Worm (Caenorhabditis elegans) whole organism, L1 larva: Measurements from ENCODE around the gene C54C6.4.
A peak's percentile ranks its signal among the peaks of the same experiment; 100 is the strongest.

Experiments
- C04F5.9 ChIP-seq: sonication (generic microtip); optimal IDR thresholded peaks from 2 replicates; lab custom pipeline; 2016; ENCODE audit warnings: missing genetic modification characterization, missing compliant biosample characterization
- C16A3.4 ChIP-seq: fragments of 150-350 bp; optimal IDR thresholded peaks from 2 replicates; lab custom pipeline; 2014; ENCODE audit warnings: missing biosample characterization, missing genetic modification characterization
- blmp-1 ChIP-seq: fragments of 150-350 bp; optimal IDR thresholded peaks from 2 replicates; lab custom pipeline; 2014; ENCODE audit warnings: missing biosample characterization, missing genetic modification characterization
- ceh-82 ChIP-seq, 3 experiments: fragments of 150-350 bp in 1 of 3; sonication (generic microtip) in 2 of 3; optimal IDR thresholded peaks; 2 replicates each; lab custom pipeline; 2014 to 2017; ENCODE audit warnings: missing biosample characterization in 3 of 3, missing genetic modification characterization in 3 of 3
- dpl-1 ChIP-seq, 3 experiments: fragments of 150-350 bp in 2 of 3; sonication (generic microtip) in 1 of 3; optimal IDR thresholded peaks; 2 replicates each; lab custom pipeline; 2014 to 2017; ENCODE audit warnings: missing biosample characterization in 3 of 3, missing genetic modification characterization in 3 of 3, missing genetic modification reagents in 3 of 3
- efl-1 ChIP-seq, 4 experiments: fragments of 150-350 bp; optimal IDR thresholded peaks in 3 of 4; peaks in 1 of 4; 1 replicate in 1 of 4; 2 replicates in 3 of 4; lab custom pipeline; 2014; ENCODE audit warnings: missing biosample characterization in 2 of 4, missing genetic modification characterization in 2 of 4, missing genetic modification reagents in 2 of 4
- efl-3 ChIP-seq: fragments of 200-800 bp; sonication (Bioruptor generic); optimal IDR thresholded peaks from 2 replicates; lab custom pipeline; 2018; ENCODE audit warnings: mild to moderate bottlenecking, missing genetic modification characterization, missing compliant biosample characterization
- egl-27 ChIP-seq, 2 experiments: fragments of 150-350 bp in 1 of 2; sonication (generic microtip); optimal IDR thresholded peaks; 3 replicates each; lab custom pipeline; 2017 to 2018; ENCODE audit warnings: missing biosample characterization in 2 of 2, missing genetic modification characterization in 2 of 2, missing genetic modification reagents in 2 of 2
- elt-2 ChIP-seq: sonication (generic microtip); optimal IDR thresholded peaks from 2 replicates; lab custom pipeline; 2016; ENCODE audit warnings: missing genetic modification characterization, mild to moderate bottlenecking, inconsistent platforms, missing compliant biosample characterization, missing genetic modification reagents
- irx-1 ChIP-seq: sonication (generic microtip); optimal IDR thresholded peaks from 2 replicates; lab custom pipeline; 2016; ENCODE audit warnings: missing genetic modification characterization, missing compliant biosample characterization
- lin-14 ChIP-seq: fragments of 200-800 bp; sonication (Bioruptor generic); optimal IDR thresholded peaks from 2 replicates; lab custom pipeline; 2018; ENCODE audit warnings: mild to moderate bottlenecking, missing genetic modification characterization, moderate library complexity, missing compliant biosample characterization
- lin-15B ChIP-seq: fragments of 150-350 bp; sonication (generic microtip); optimal IDR thresholded peaks from 3 replicates; lab custom pipeline; 2014; ENCODE audit warnings: missing biosample characterization, missing genetic modification characterization
- lin-35 ChIP-seq, 2 experiments: fragments of 150-350 bp; optimal IDR thresholded peaks; 2 replicates each; lab custom pipeline; 2014; ENCODE audit warnings: missing biosample characterization in 2 of 2, missing genetic modification characterization in 2 of 2, missing genetic modification reagents in 2 of 2
- lin-39 ChIP-seq: fragments of 150-350 bp; optimal IDR thresholded peaks from 2 replicates; lab custom pipeline; 2014; ENCODE audit warnings: missing biosample characterization, missing genetic modification reagents, missing genetic modification characterization
- mab-9 ChIP-seq: fragments of 200-800 bp; sonication (Bioruptor generic); IDR thresholded peaks from 2 replicates; pipeline ENCODE4 v1.3.6; 2022; ENCODE audit warnings: missing genetic modification reagents, missing genetic modification characterization, missing compliant biosample characterization
- mdl-1 ChIP-seq, 2 experiments: fragments of 150-350 bp; optimal IDR thresholded peaks; 2 replicates each; lab custom pipeline; 2014 to 2017; ENCODE audit warnings: missing biosample characterization in 2 of 2, missing genetic modification characterization in 2 of 2, inconsistent platforms in 1 of 2
- mef-2 ChIP-seq: fragments of 150-350 bp; optimal IDR thresholded peaks from 2 replicates; lab custom pipeline; 2014; ENCODE audit warnings: missing biosample characterization, missing genetic modification characterization
- mep-1 ChIP-seq: fragments of 150-350 bp; optimal IDR thresholded peaks from 2 replicates; lab custom pipeline; 2014; ENCODE audit warnings: missing biosample characterization, missing genetic modification characterization
- nhr-11 ChIP-seq: fragments of 150-350 bp; optimal IDR thresholded peaks from 2 replicates; lab custom pipeline; 2014; ENCODE audit warnings: missing biosample characterization, missing genetic modification characterization
- nhr-19 ChIP-seq: fragments of 200-800 bp; sonication (Bioruptor generic); conservative IDR thresholded peaks from 2 replicates; pipeline ENCODE4 v1.3.6; 2022; ENCODE audit warnings: missing genetic modification characterization, missing compliant biosample characterization
- nhr-20 ChIP-seq: sonication (generic microtip); optimal IDR thresholded peaks from 2 replicates; lab custom pipeline; 2016; ENCODE audit warnings: mild to moderate bottlenecking, missing genetic modification characterization, missing compliant biosample characterization
- nhr-47 ChIP-seq: sonication (generic microtip); optimal IDR thresholded peaks from 2 replicates; lab custom pipeline; 2016; ENCODE audit warnings: mild to moderate bottlenecking, missing genetic modification characterization, moderate library complexity, missing compliant biosample characterization
- nhr-71 ChIP-seq: sonication (generic microtip); optimal IDR thresholded peaks from 2 replicates; lab custom pipeline; 2016; ENCODE audit warnings: mild to moderate bottlenecking, missing genetic modification characterization, moderate library complexity, missing compliant biosample characterization
- nhr-76 ChIP-seq: sonication (generic microtip); optimal IDR thresholded peaks from 2 replicates; lab custom pipeline; 2017; ENCODE audit warnings: missing biosample characterization, missing genetic modification characterization
- nhr-77 ChIP-seq: fragments of 150-350 bp; optimal IDR thresholded peaks from 2 replicates; lab custom pipeline; 2014; ENCODE audit warnings: missing biosample characterization, missing genetic modification characterization
- nhr-90 ChIP-seq: sonication (generic microtip); optimal IDR thresholded peaks from 2 replicates; lab custom pipeline; 2016; ENCODE audit warnings: mild to moderate bottlenecking, missing genetic modification characterization, missing compliant biosample characterization; ENCODE audit not compliant: poor library complexity
- pqm-1 ChIP-seq: sonication (generic microtip); optimal IDR thresholded peaks from 3 replicates; lab custom pipeline; 2017; ENCODE audit warnings: missing biosample characterization, missing genetic modification characterization
- rnt-1 ChIP-seq: sonication (generic microtip); optimal IDR thresholded peaks from 2 replicates; lab custom pipeline; 2016; ENCODE audit warnings: mild to moderate bottlenecking, missing genetic modification characterization, moderate library complexity, missing compliant biosample characterization
- skn-1 ChIP-seq: fragments of 150-350 bp; optimal IDR thresholded peaks from 2 replicates; lab custom pipeline; 2014; ENCODE audit warnings: missing biosample characterization, missing genetic modification characterization
- snu-23 ChIP-seq: sonication (generic microtip); optimal IDR thresholded peaks from 2 replicates; lab custom pipeline; 2016; ENCODE audit warnings: missing genetic modification characterization, missing compliant biosample characterization
- swsn-7 ChIP-seq: sonication (generic microtip); optimal IDR thresholded peaks from 2 replicates; lab custom pipeline; 2016; ENCODE audit warnings: missing genetic modification characterization, missing compliant biosample characterization
- unc-86 ChIP-seq: sonication (generic microtip); optimal IDR thresholded peaks from 2 replicates; lab custom pipeline; 2016; ENCODE audit warnings: missing genetic modification characterization, missing compliant biosample characterization
- xbp-1 ChIP-seq: sonication (generic microtip); optimal IDR thresholded peaks from 2 replicates; lab custom pipeline; 2016; ENCODE audit warnings: missing genetic modification characterization, missing compliant biosample characterization
- zag-1 ChIP-seq: fragments of 150-350 bp; optimal IDR thresholded peaks from 2 replicates; lab custom pipeline; 2014; ENCODE audit warnings: missing biosample characterization, missing genetic modification characterization
- ztf-4 ChIP-seq: fragments of 150-350 bp; optimal IDR thresholded peaks from 2 replicates; lab custom pipeline; 2014; ENCODE audit warnings: missing biosample characterization, missing genetic modification characterization

C54C6.4 gene

ce11 chrIII:3509908-3510307 lies 43.5 kb upstream of the C54C6.4 start, which contains the start of the genes M01F1.4 and mrpl-35 (continued):
- no peak for TF ChIP-seq egl-27 (tag; optimal IDR thresholded peaks at IDR 0.05; lab: Kevin White, UChicago)
- TF ChIP-seq C04F5.9: peak; percentile 8
- TF ChIP-seq ztf-4 (tag; lab: Kevin White, UChicago): no peak
- TF ChIP-seq zag-1: no peak
- TF ChIP-seq pqm-1 (tag; lab: Kevin White, UChicago): no peak
- no peak for TF ChIP-seq nhr-76 (tag; lab: Kevin White, UChicago)
- TF ChIP-seq nhr-77: no peak
- TF ChIP-seq rnt-1: peak; percentile 38

ce11 chrIII:3511808-3512207 lies 41.6 kb upstream of the C54C6.4 start:
- TF ChIP-seq skn-1 (no peak), lin-35 (GFP tag; optimal IDR thresholded peaks at IDR 0.05; lab: Kevin White, UChicago) (peak in 1 of 2 experiments; percentile 67), efl-1 (optimal IDR thresholded peaks at IDR 0.05; lab: Kevin White, UChicago) (peak; percentile 26 to 52), efl-1 (GFP tag; optimal IDR thresholded peaks at IDR 0.05 in 1 of 2; lab: Kevin White, UChicago) (peak; percentile 48 to 96), dpl-1 (GFP tag; optimal IDR thresholded peaks at IDR 0.05; lab: Kevin White, UChicago) (peak in 2 of 3 experiments; percentile 37 to 46)

ce11 chrIII:3519505-3519904 lies 33.9 kb upstream of the C54C6.4 start, which contains the start of gene hmit-1.3:
TSS of gene hmit-1.3 (minus strand) at chrIII:3519607.
- TF ChIP-seq nhr-71 (tag; lab: Kevin White, UChicago) (no peak), nhr-90 (no peak), irx-1 (tag; lab: Kevin White, UChicago) (no peak), mef-2 (tag; lab: Kevin White, UChicago) (no peak), blmp-1 (tag; lab: Kevin White, UChicago) (no peak), lin-35 (GFP tag; optimal IDR thresholded peaks at IDR 0.05; lab: Kevin White, UChicago) (peak in 1 of 2 experiments; percentile 9), unc-86 (tag; lab: Kevin White, UChicago) (no peak), nhr-19 (GFP tag; lab: Robert Waterston, UW) (no peak)

ce11 chrIII:3520417-3520816 lies 33.0 kb upstream of the C54C6.4 start:
- TF ChIP-seq mab-9 (GFP tag; lab: Robert Waterston, UW) (no peak), nhr-19 (GFP tag; lab: Robert Waterston, UW) (no peak), egl-27 (tag; optimal IDR thresholded peaks at IDR 0.05; lab: Kevin White, UChicago) (no peak), swsn-7 (tag; lab: Kevin White, UChicago) (no peak), lin-15B (no peak), blmp-1 (tag; lab: Kevin White, UChicago) (peak; percentile 71), efl-3 (GFP tag; lab: Kevin White, UChicago) (no peak), nhr-71 (tag; lab: Kevin White, UChicago) (peak; percentile 27), C16A3.4 (tag; lab: Kevin White, UChicago) (no peak), pqm-1 (tag; lab: Kevin White, UChicago) (no peak), mdl-1 (tag; optimal IDR thresholded peaks at IDR 0.05; lab: Kevin White, UChicago) (peak in 1 of 2 experiments; percentile 56), lin-14 (GFP tag; lab: Kevin White, UChicago) (peak; percentile 10), elt-2 (tag; lab: Kevin White, UChicago) (peak; percentile 76), rnt-1 (no peak), xbp-1 (tag; lab: Kevin White, UChicago) (no peak), nhr-11 (no peak), nhr-47 (tag; lab: Kevin White, UChicago) (no peak), nhr-20 (tag; lab: Kevin White, UChicago) (peak; percentile 25), snu-23 (GFP tag; lab: Kevin White, UChicago) (peak; percentile 18), nhr-90 (peak; percentile 11), lin-35 (GFP tag; optimal IDR thresholded peaks at IDR 0.05; lab: Kevin White, UChicago) (peak in 1 of 2 experiments; percentile 44), mep-1 (tag; lab: Kevin White, UChicago) (no peak), ceh-82 (tag; optimal IDR thresholded peaks at IDR 0.05; lab: Kevin White, UChicago) (no peak), lin-39 (tag; lab: Kevin White, UChicago) (no peak)
